Fruit fly (Drosophila melanogaster) whole organism, embryonic: ENCODE measurements around the gene Abca3.

Source experiments
- Asciz ChIP-seq: fragments of 200-800 bp; sonication (Bioruptor generic); optimal IDR thresholded peaks from 2 replicates; lab custom pipeline; 2017; ENCODE audit warnings: missing biosample characterization, mild to moderate bottlenecking, missing genetic modification characterization, missing genetic modification reagents
- Atf3 ChIP-seq: fragments of 200-800 bp; sonication (Bioruptor generic); optimal IDR thresholded peaks from 3 replicates; lab custom pipeline; 2016; ENCODE audit warnings: missing biosample characterization, missing genetic modification characterization
- CG10147 ChIP-seq: fragments of 200-800 bp; sonication (Bioruptor generic); optimal IDR thresholded peaks from 2 replicates; lab custom pipeline; 2019; ENCODE audit warnings: missing biosample characterization, mild to moderate bottlenecking, missing genetic modification characterization, moderate library complexity
- CG10209 ChIP-seq: fragments of 200-800 bp; sonication (Bioruptor generic); optimal IDR thresholded peaks from 3 replicates; lab custom pipeline; 2017; ENCODE audit warnings: missing biosample characterization, mild to moderate bottlenecking, missing genetic modification characterization, missing genetic modification reagents
- CG10274 ChIP-seq: fragments of 200-800 bp; sonication (Bioruptor generic); optimal IDR thresholded peaks from 3 replicates; lab custom pipeline; 2017; ENCODE audit warnings: missing biosample characterization, mild to moderate bottlenecking, missing genetic modification characterization
- CG10654 ChIP-seq: fragments of 200-800 bp; sonication (Bioruptor generic); optimal IDR thresholded peaks from 2 replicates; lab custom pipeline; 2016; ENCODE audit warnings: missing biosample characterization, missing genetic modification characterization
- CG11504 ChIP-seq: fragments of 200-800 bp; sonication (Bioruptor generic); optimal IDR thresholded peaks from 3 replicates; lab custom pipeline; 2019; ENCODE audit warnings: missing biosample characterization, mild to moderate bottlenecking, missing genetic modification characterization, moderate library complexity
- CG12104 ChIP-seq: fragments of 200-800 bp; sonication (Bioruptor generic); optimal IDR thresholded peaks from 3 replicates; lab custom pipeline; 2016; ENCODE audit warnings: missing biosample characterization, missing genetic modification characterization
- CG12236 ChIP-seq: fragments of 200-800 bp; sonication (Bioruptor generic); optimal IDR thresholded peaks from 2 replicates; lab custom pipeline; 2016; ENCODE audit warnings: missing biosample characterization, missing genetic modification characterization
- CG16815 ChIP-seq: fragments of 200-800 bp; sonication (Bioruptor generic); optimal IDR thresholded peaks from 3 replicates; lab custom pipeline; 2017; ENCODE audit warnings: missing biosample characterization, mild to moderate bottlenecking, missing genetic modification characterization
- CG4282 ChIP-seq: fragments of 200-800 bp; sonication (Bioruptor generic); optimal IDR thresholded peaks from 2 replicates; lab custom pipeline; 2016; ENCODE audit warnings: missing biosample characterization, missing genetic modification characterization
- CG4404 ChIP-seq: fragments of 200-800 bp; sonication (Bioruptor generic); IDR thresholded peaks from 2 replicates; pipeline ENCODE4 v1.3.6; 2022; ENCODE audit warnings: missing biosample characterization, missing genetic modification characterization
- CG4617 ChIP-seq: fragments of 200-800 bp; sonication (Bioruptor generic); optimal IDR thresholded peaks from 3 replicates; lab custom pipeline; 2016; ENCODE audit warnings: missing biosample characterization, missing genetic modification characterization, borderline replicate concordance
- CG6765 ChIP-seq: fragments of 200-800 bp; sonication (Bioruptor generic); optimal IDR thresholded peaks from 3 replicates; lab custom pipeline; 2017; ENCODE audit warnings: missing biosample characterization, mild to moderate bottlenecking, missing genetic modification characterization
- CG7271 ChIP-seq: fragments of 200-800 bp; sonication (Bioruptor generic); optimal IDR thresholded peaks from 2 replicates; lab custom pipeline; 2018; ENCODE audit warnings: missing biosample characterization, mild to moderate bottlenecking, missing genetic modification characterization, moderate library complexity
- Dbx ChIP-seq: fragments of 200-800 bp; sonication (Bioruptor generic); IDR thresholded peaks from 3 replicates; pipeline ENCODE4 v1.3.6; 2022; ENCODE audit warnings: missing biosample characterization, missing genetic modification characterization
- Dref ChIP-seq: fragments of 200-800 bp; sonication (Bioruptor generic); IDR thresholded peaks from 2 replicates; pipeline ENCODE4 v1.3.6; 2022; ENCODE audit warnings: missing biosample characterization, missing genetic modification characterization
- HLH3B ChIP-seq: fragments of 200-800 bp; sonication (Bioruptor generic); IDR thresholded peaks from 2 replicates; pipeline ENCODE4 v1.3.6; 2022; ENCODE audit warnings: missing biosample characterization, missing genetic modification characterization
- MTF-1 ChIP-seq: fragments of 200-800 bp; sonication (Bioruptor generic); optimal IDR thresholded peaks from 2 replicates; lab custom pipeline; 2018; ENCODE audit warnings: missing biosample characterization, mild to moderate bottlenecking, missing genetic modification characterization, borderline replicate concordance
- Mad ChIP-seq: fragments of 200-800 bp; sonication (Bioruptor generic); optimal IDR thresholded peaks from 2 replicates; lab custom pipeline; 2016; ENCODE audit warnings: missing biosample characterization, missing genetic modification characterization
- Meics ChIP-seq: fragments of 200-800 bp; sonication (Bioruptor generic); optimal IDR thresholded peaks from 2 replicates; lab custom pipeline; 2017; ENCODE audit warnings: missing biosample characterization, mild to moderate bottlenecking, missing genetic modification characterization
- NC2α ChIP-seq: fragments of 200-800 bp; sonication (Bioruptor generic); optimal IDR thresholded peaks from 2 replicates; lab custom pipeline; 2016; ENCODE audit warnings: missing biosample characterization, missing genetic modification characterization
- Oli ChIP-seq: fragments of 200-800 bp; sonication (Bioruptor generic); optimal IDR thresholded peaks from 2 replicates; lab custom pipeline; 2018; ENCODE audit warnings: missing biosample characterization, mild to moderate bottlenecking, missing genetic modification characterization, moderate library complexity
- Ptx1 ChIP-seq: fragments of 200-800 bp; sonication (Bioruptor generic); IDR thresholded peaks from 2 replicates; pipeline ENCODE4 v1.3.6; 2022; ENCODE audit warnings: missing biosample characterization, missing genetic modification characterization
- Sox100B ChIP-seq: fragments of 200-800 bp; sonication (Bioruptor generic); optimal IDR thresholded peaks from 3 replicates; lab custom pipeline; 2018; ENCODE audit warnings: missing biosample characterization, mild to moderate bottlenecking, missing genetic modification characterization
- al ChIP-seq: fragments of 200-800 bp; sonication (Bioruptor generic); IDR thresholded peaks from 2 replicates; pipeline ENCODE4 v1.3.6; 2022; ENCODE audit warnings: missing biosample characterization, missing genetic modification characterization
- bab2 ChIP-seq: fragments of 200-800 bp; sonication (Bioruptor generic); optimal IDR thresholded peaks from 2 replicates; lab custom pipeline; 2016; ENCODE audit warnings: missing biosample characterization, missing genetic modification characterization
- br ChIP-seq: fragments of >200 bp; optimal IDR thresholded peaks from 2 replicates; lab custom pipeline; 2017
- bsh ChIP-seq, 2 experiments: fragments of 200-800 bp; sonication (Bioruptor generic); optimal IDR thresholded peaks; 2 replicates each; lab custom pipeline; 2017 to 2018; ENCODE audit warnings: mild to moderate bottlenecking in 2 of 2, missing biosample characterization in 2 of 2, missing genetic modification characterization in 2 of 2, moderate library complexity in 1 of 2
- disco-r ChIP-seq: fragments of 200-800 bp; sonication (Bioruptor generic); optimal IDR thresholded peaks from 2 replicates; lab custom pipeline; 2016; ENCODE audit warnings: missing biosample characterization, missing genetic modification characterization
- dmrt11E ChIP-seq: fragments of 200-800 bp; sonication (Bioruptor generic); optimal IDR thresholded peaks from 3 replicates; lab custom pipeline; 2018; ENCODE audit warnings: missing biosample characterization, mild to moderate bottlenecking, missing genetic modification characterization, moderate library complexity
- fru ChIP-seq: fragments of >200 bp; optimal IDR thresholded peaks from 2 replicates; lab custom pipeline; 2017
- ftz-f1 ChIP-seq: fragments of 200-800 bp; sonication (Bioruptor generic); optimal IDR thresholded peaks from 2 replicates; lab custom pipeline; 2016; ENCODE audit warnings: missing biosample characterization, missing genetic modification characterization
- fu2 ChIP-seq: fragments of 200-800 bp; sonication (Bioruptor generic); optimal IDR thresholded peaks from 2 replicates; lab custom pipeline; 2016; ENCODE audit warnings: missing biosample characterization, missing genetic modification characterization
- hkb ChIP-seq, 2 experiments: fragments of 200-800 bp in 1 of 2; fragments of >200 bp in 1 of 2; sonication (Bioruptor generic) in 1 of 2; IDR thresholded peaks in 1 of 2; optimal IDR thresholded peaks in 1 of 2; 2 replicates each; pipeline versions ENCODE4 v1.3.6 to Lab custom; 2017 to 2022; ENCODE audit warnings: missing biosample characterization in 1 of 2, missing genetic modification characterization in 1 of 2
- jumu ChIP-seq: fragments of 200-800 bp; sonication (Bioruptor generic); optimal IDR thresholded peaks from 3 replicates; lab custom pipeline; 2016; ENCODE audit warnings: missing biosample characterization, missing genetic modification characterization
- lab ChIP-seq: fragments of 200-800 bp; sonication (Bioruptor generic); optimal IDR thresholded peaks from 3 replicates; lab custom pipeline; 2017; ENCODE audit warnings: missing biosample characterization, missing genetic modification characterization, mild to moderate bottlenecking, moderate library complexity, missing genetic modification reagents
- lmd ChIP-seq: fragments of 200-800 bp; sonication (Bioruptor generic); IDR thresholded peaks from 2 replicates; pipeline ENCODE4 v1.3.6; 2022; ENCODE audit warnings: missing biosample characterization, missing genetic modification characterization
- lov ChIP-seq, 2 experiments: fragments of 200-800 bp in 1 of 2; fragments of >200 bp in 1 of 2; sonication (Bioruptor generic) in 1 of 2; IDR thresholded peaks in 1 of 2; optimal IDR thresholded peaks in 1 of 2; 2 replicates in 1 of 2; 3 replicates in 1 of 2; pipeline versions ENCODE4 v1.3.6 to Lab custom; 2017 to 2022; ENCODE audit warnings: missing biosample characterization in 1 of 2, missing genetic modification characterization in 1 of 2
- maf-S ChIP-seq: fragments of 200-800 bp; sonication (Bioruptor generic); optimal IDR thresholded peaks from 2 replicates; lab custom pipeline; 2016; ENCODE audit warnings: missing biosample characterization, missing genetic modification characterization
- nau ChIP-seq: fragments of 200-800 bp; sonication (Bioruptor generic); optimal IDR thresholded peaks from 3 replicates; lab custom pipeline; 2017; ENCODE audit warnings: missing biosample characterization, mild to moderate bottlenecking, missing genetic modification characterization, missing genetic modification reagents
- nom ChIP-seq: fragments of 200-800 bp; sonication (Bioruptor generic); optimal IDR thresholded peaks from 2 replicates; lab custom pipeline; 2017; ENCODE audit warnings: missing biosample characterization, missing genetic modification characterization, mild to moderate bottlenecking, moderate library complexity, missing genetic modification reagents
- p53 ChIP-seq: fragments of 200-800 bp; sonication (Bioruptor generic); optimal IDR thresholded peaks from 2 replicates; lab custom pipeline; 2016; ENCODE audit warnings: missing biosample characterization, missing genetic modification characterization
- phol ChIP-seq: fragments of 200-800 bp; sonication (Bioruptor generic); optimal IDR thresholded peaks from 3 replicates; lab custom pipeline; 2018; ENCODE audit warnings: missing biosample characterization, mild to moderate bottlenecking, missing genetic modification characterization, moderate library complexity
- pros ChIP-seq: fragments of 200-800 bp; sonication (Bioruptor generic); optimal IDR thresholded peaks from 3 replicates; lab custom pipeline; 2019; ENCODE audit warnings: missing biosample characterization, mild to moderate bottlenecking, missing genetic modification characterization, moderate library complexity
- rib ChIP-seq: fragments of 200-800 bp; sonication (Bioruptor generic); IDR thresholded peaks from 2 replicates; pipeline ENCODE4 v1.3.6; 2022; ENCODE audit warnings: missing biosample characterization, missing genetic modification characterization
- run ChIP-seq: fragments of 200-800 bp; sonication (Bioruptor generic); optimal IDR thresholded peaks from 3 replicates; lab custom pipeline; 2018; ENCODE audit warnings: missing biosample characterization, mild to moderate bottlenecking, missing genetic modification characterization
- sima ChIP-seq: fragments of 200-800 bp; sonication (Bioruptor generic); optimal IDR thresholded peaks from 2 replicates; lab custom pipeline; 2016; ENCODE audit warnings: missing biosample characterization, missing genetic modification characterization
- tx ChIP-seq: fragments of 200-800 bp; sonication (Bioruptor generic); optimal IDR thresholded peaks from 2 replicates; lab custom pipeline; 2016; ENCODE audit warnings: missing biosample characterization, missing genetic modification characterization
- zf30C ChIP-seq: fragments of 200-800 bp; sonication (Bioruptor generic); optimal IDR thresholded peaks from 3 replicates; lab custom pipeline; 2018; ENCODE audit warnings: missing biosample characterization, mild to moderate bottlenecking, missing genetic modification characterization

Gene Abca3

dm6 chrX:21349800-21350309 is 43.4 kb upstream of the Abca3 start, which contains the start of the genes peng and sol (continued):
- TF ChIP-seq p53 (GFP tag; lab: Kevin White, UChicago) (no peak), MTF-1 (GFP tag; lab: Kevin White, UChicago) (no peak), fru (no peak), dmrt11E (tag; lab: Kevin White, UChicago) (peak; percentile 68), CG10147 (GFP tag; lab: Kevin White, UChicago) (peak; percentile 72), CG11504 (no peak), CG7271 (tag; lab: Kevin White, UChicago) (peak; percentile 12), Dref (peak; percentile 31), lov (optimal IDR thresholded peaks at IDR 0.05; lab: Kevin White, UChicago) (no peak), lov (GFP tag; IDR thresholded peaks at IDR 0.05; lab: Robert Waterston, UW) (peak; percentile 49; the same call in 1 of the 3 replicates), pros (no peak), Asciz (GFP tag; lab: Kevin White, UChicago) (no peak), nom (GFP tag; lab: Kevin White, UChicago) (peak; percentile 18), Sox100B (GFP tag; lab: Kevin White, UChicago) (no peak), tx (GFP tag; lab: Kevin White, UChicago) (peak; percentile 65), CG10209 (GFP tag; lab: Kevin White, UChicago) (peak; percentile 74), sima (GFP tag; lab: Kevin White, UChicago) (no peak), al (peak; percentile 46; the same call in 1 of the 2 replicates), zf30C (GFP tag; lab: Kevin White, UChicago) (no peak), jumu (GFP tag; lab: Kevin White, UChicago) (peak; percentile 58), lab (GFP tag; lab: Kevin White, UChicago) (no peak), CG10274 (GFP tag; lab: Kevin White, UChicago) (peak; percentile 12), Oli (peak; percentile 63), bsh (GFP tag; optimal IDR thresholded peaks at IDR 0.05; lab: Kevin White, UChicago) (peak in 1 of 2 experiments; percentile 65), phol (tag; lab: Kevin White, UChicago) (peak; percentile 77), Dbx (GFP tag; lab: Robert Waterston, UW) (no peak), rib (GFP tag; lab: Robert Waterston, UW) (peak; percentile 42; the same call in 1 of the 2 replicates), run (tag; lab: Kevin White, UChicago) (no peak), CG10654 (peak; percentile 61), lmd (GFP tag; lab: Robert Waterston, UW) (peak; percentile 58), CG4617 (GFP tag; lab: Kevin White, UChicago) (peak; percentile 48), CG16815 (peak; percentile 77), Meics (GFP tag; lab: Kevin White, UChicago) (peak; percentile 72), maf-S (peak; percentile 51), Mad (GFP tag; lab: Kevin White, UChicago) (peak; percentile 76), br (lab: Kevin White, UChicago) (no peak), nau (GFP tag; lab: Kevin White, UChicago) (no peak), bab2 (GFP tag; lab: Kevin White, UChicago) (peak; percentile 78), CG4282 (peak; percentile 34), hkb (optimal IDR thresholded peaks at IDR 0.05; lab: Kevin White, UChicago) (peak; percentile 63), hkb (GFP tag; IDR thresholded peaks at IDR 0.05; lab: Robert Waterston, UW) (no peak; the same call in 1 of the 2 replicates), NC2α (GFP tag; lab: Kevin White, UChicago) (no peak), CG4404 (GFP tag; lab: Robert Waterston, UW) (peak; percentile 44), disco-r (GFP tag; lab: Kevin White, UChicago) (peak; percentile 33), Ptx1 (peak; percentile 78), fu2 (GFP tag; lab: Kevin White, UChicago) (peak; percentile 65), CG12104 (GFP tag; lab: Kevin White, UChicago) (peak; percentile 73), ftz-f1 (GFP tag; lab: Kevin White, UChicago) (peak; percentile 49), HLH3B (GFP tag; lab: Robert Waterston, UW) (peak; percentile 27; the same call in 1 of the 2 replicates), CG12236 (GFP tag; lab: Kevin White, UChicago) (peak; percentile 19), Atf3 (GFP tag; lab: Kevin White, UChicago) (peak; percentile 53), CG6765 (GFP tag; lab: Kevin White, UChicago) (peak; percentile 19)
